Fruit fly (Drosophila melanogaster) whole organism, embryonic: ENCODE data around the gene CG7695.
A peak's percentile ranks its signal among the peaks of the same experiment; 100 is the strongest.

Experiments used
- Asciz ChIP-seq: fragments of 200-800 bp; sonication (Bioruptor generic); optimal IDR thresholded peaks from 2 replicates; lab custom pipeline; 2017; ENCODE audit warnings: missing biosample characterization, mild to moderate bottlenecking, missing genetic modification characterization, missing genetic modification reagents
- BEAF-32 ChIP-seq: fragments of 200-800 bp; sonication (Bioruptor generic); optimal IDR thresholded peaks from 3 replicates; lab custom pipeline; 2017; ENCODE audit warnings: missing biosample characterization, missing genetic modification characterization, mild to moderate bottlenecking, moderate library complexity, missing genetic modification reagents
- CG11695 ChIP-seq: fragments of 200-800 bp; sonication (Bioruptor generic); IDR thresholded peaks from 3 replicates; pipeline ENCODE4 v1.3.6; 2022; ENCODE audit warnings: missing biosample characterization, missing genetic modification characterization
- CG12155 ChIP-seq: fragments of 200-800 bp; sonication (Bioruptor generic); optimal IDR thresholded peaks from 3 replicates; lab custom pipeline; 2016; ENCODE audit warnings: missing biosample characterization, missing genetic modification characterization
- CG12299 ChIP-seq: fragments of 200-800 bp; sonication (Bioruptor generic); optimal IDR thresholded peaks from 2 replicates; lab custom pipeline; 2018; ENCODE audit warnings: missing biosample characterization, mild to moderate bottlenecking, missing genetic modification characterization
- CG12391 ChIP-seq: fragments of 200-800 bp; sonication (Bioruptor generic); optimal IDR thresholded peaks from 3 replicates; lab custom pipeline; 2018; ENCODE audit warnings: missing biosample characterization, mild to moderate bottlenecking, missing genetic modification characterization, moderate library complexity
- CG12659 ChIP-seq: fragments of 200-800 bp; sonication (Bioruptor generic); optimal IDR thresholded peaks from 3 replicates; lab custom pipeline; 2017; ENCODE audit warnings: mild to moderate bottlenecking, missing biosample characterization, missing genetic modification reagents, missing genetic modification characterization
- CG13287 ChIP-seq: fragments of 200-800 bp; sonication (Bioruptor generic); IDR thresholded peaks from 2 replicates; pipeline ENCODE4 v1.3.6; 2022; ENCODE audit warnings: missing biosample characterization, missing genetic modification characterization; ENCODE audit not compliant: partially characterized antibody
- CG13894 ChIP-seq: fragments of 200-800 bp; sonication (Bioruptor generic); optimal IDR thresholded peaks from 3 replicates; lab custom pipeline; 2018; ENCODE audit warnings: missing biosample characterization, mild to moderate bottlenecking, missing genetic modification characterization, moderate library complexity
- CG14667 ChIP-seq: fragments of 200-800 bp; sonication (Bioruptor generic); IDR thresholded peaks from 2 replicates; pipeline ENCODE4 v1.3.6; 2022; ENCODE audit warnings: missing biosample characterization, missing genetic modification characterization
- CG16779 ChIP-seq: fragments of 200-800 bp; sonication (Bioruptor generic); IDR thresholded peaks from 2 replicates; pipeline ENCODE4 v1.3.6; 2022; ENCODE audit warnings: missing biosample characterization, missing genetic modification characterization
- CG17186 ChIP-seq: fragments of 200-800 bp; sonication (Bioruptor generic); optimal IDR thresholded peaks from 3 replicates; lab custom pipeline; 2017; ENCODE audit warnings: missing biosample characterization, missing genetic modification reagents, missing genetic modification characterization
- CG18262 ChIP-seq: fragments of 200-800 bp; optimal IDR thresholded peaks from 3 replicates; lab custom pipeline; 2019; ENCODE audit warnings: missing biosample characterization, mild to moderate bottlenecking, missing genetic modification characterization, moderate library complexity
- CG31441 ChIP-seq: fragments of 200-800 bp; sonication (Bioruptor generic); IDR thresholded peaks from 2 replicates; pipeline ENCODE4 v1.3.6; 2022; ENCODE audit warnings: missing biosample characterization, missing genetic modification characterization
- CG34422 ChIP-seq: fragments of 200-800 bp; sonication (Bioruptor generic); IDR thresholded peaks from 3 replicates; pipeline ENCODE4 v1.3.6; 2022; ENCODE audit warnings: missing biosample characterization, missing genetic modification characterization
- CG3995 ChIP-seq: fragments of 200-800 bp; sonication (Bioruptor generic); optimal IDR thresholded peaks from 3 replicates; lab custom pipeline; 2016; ENCODE audit warnings: missing biosample characterization, missing genetic modification characterization
- CG4854 ChIP-seq: fragments of 200-800 bp; sonication (Bioruptor generic); optimal IDR thresholded peaks from 2 replicates; lab custom pipeline; 2016; ENCODE audit warnings: missing biosample characterization, missing genetic modification characterization, inconsistent platforms
- CG8765 ChIP-seq: fragments of 200-800 bp; sonication (Bioruptor generic); IDR thresholded peaks from 2 replicates; pipeline ENCODE4 v1.3.6; 2022; ENCODE audit warnings: missing biosample characterization, missing genetic modification characterization
- CG9609 ChIP-seq: fragments of 200-800 bp; sonication (Bioruptor generic); optimal IDR thresholded peaks from 3 replicates; lab custom pipeline; 2016; ENCODE audit warnings: missing biosample characterization, missing genetic modification characterization
- Dfd ChIP-seq, 2 experiments: fragments of >200 bp; optimal IDR thresholded peaks; 2 replicates each; lab custom pipeline; 2017; ENCODE audit warnings: missing biosample characterization in 2 of 2, missing genetic modification characterization in 2 of 2
- Dref ChIP-seq: fragments of 200-800 bp; sonication (Bioruptor generic); IDR thresholded peaks from 2 replicates; pipeline ENCODE4 v1.3.6; 2022; ENCODE audit warnings: missing biosample characterization, missing genetic modification characterization
- Drgx ChIP-seq: fragments of 200-800 bp; sonication (Bioruptor generic); IDR thresholded peaks from 2 replicates; pipeline ENCODE4 v1.3.6; 2022; ENCODE audit warnings: missing biosample characterization, missing genetic modification characterization
- E2f2 ChIP-seq: fragments of 200-800 bp; sonication (Bioruptor generic); IDR thresholded peaks from 2 replicates; pipeline ENCODE4 v1.3.6; 2022; ENCODE audit warnings: missing biosample characterization, missing genetic modification characterization
- H15 ChIP-seq: fragments of 200-800 bp; sonication (Bioruptor generic); IDR thresholded peaks from 3 replicates; pipeline ENCODE4 v1.3.6; 2022; ENCODE audit warnings: missing biosample characterization, missing genetic modification characterization
- Hr39 ChIP-seq: fragments of >200 bp; optimal IDR thresholded peaks from 2 replicates; lab custom pipeline; 2017
- Hsf ChIP-seq: fragments of 200-800 bp; sonication (Bioruptor generic); optimal IDR thresholded peaks from 3 replicates; lab custom pipeline; 2016; ENCODE audit warnings: missing biosample characterization, missing genetic modification characterization
- Med ChIP-seq: fragments of 200-800 bp; sonication (Bioruptor generic); peaks from one replicate; lab custom pipeline; 2016; ENCODE audit warnings: missing biosample characterization, missing genetic modification characterization, mild to moderate bottlenecking, inconsistent platforms, moderate library complexity
- Side ChIP-seq: fragments of 200-800 bp; sonication (Bioruptor generic); optimal IDR thresholded peaks from 2 replicates; lab custom pipeline; 2016; ENCODE audit warnings: missing biosample characterization, missing genetic modification characterization
- cato ChIP-seq: fragments of 200-800 bp; sonication (Bioruptor generic); optimal IDR thresholded peaks from 2 replicates; lab custom pipeline; 2016; ENCODE audit warnings: missing biosample characterization, missing genetic modification characterization, borderline replicate concordance
- disco-r ChIP-seq: fragments of 200-800 bp; sonication (Bioruptor generic); optimal IDR thresholded peaks from 2 replicates; lab custom pipeline; 2016; ENCODE audit warnings: missing biosample characterization, missing genetic modification characterization
- exex ChIP-seq: fragments of 200-800 bp; sonication (Bioruptor generic); optimal IDR thresholded peaks from 4 replicates; lab custom pipeline; 2018; ENCODE audit warnings: missing biosample characterization, mild to moderate bottlenecking, missing genetic modification characterization, moderate library complexity
- fd3F ChIP-seq: fragments of 200-800 bp; sonication (Bioruptor generic); optimal IDR thresholded peaks from 2 replicates; lab custom pipeline; 2018; ENCODE audit warnings: missing biosample characterization, mild to moderate bottlenecking, missing genetic modification characterization, moderate library complexity
- ken ChIP-seq: fragments of 200-800 bp; sonication (Bioruptor generic); IDR thresholded peaks from 3 replicates; pipeline ENCODE4 v1.3.6; 2022; ENCODE audit warnings: missing biosample characterization, missing genetic modification characterization
- luna ChIP-seq: fragments of 200-800 bp; sonication (Bioruptor generic); optimal IDR thresholded peaks from 2 replicates; lab custom pipeline; 2016; ENCODE audit warnings: missing biosample characterization, missing genetic modification characterization
- nerfin-2 ChIP-seq: fragments of 200-800 bp; sonication (Bioruptor generic); IDR thresholded peaks from 2 replicates; pipeline ENCODE4 v1.3.6; 2022; ENCODE audit warnings: missing biosample characterization, missing genetic modification characterization; ENCODE audit not compliant: partially characterized antibody
- pan ChIP-seq, 4 experiments: fragments of >200 bp in 3 of 4; fragments of 200-800 bp in 1 of 4; sonication (Bioruptor generic) in 1 of 4; optimal IDR thresholded peaks in 3 of 4; IDR thresholded peaks in 1 of 4; 2 replicates each; pipeline versions ENCODE4 v1.3.6 to Lab custom; 2017 to 2022; ENCODE audit warnings: missing biosample characterization in 2 of 4, missing genetic modification characterization in 2 of 4, mixed read lengths in 1 of 4
- pfk ChIP-seq: fragments of 200-800 bp; sonication (Bioruptor generic); optimal IDR thresholded peaks from 2 replicates; lab custom pipeline; 2018; ENCODE audit warnings: missing biosample characterization, mild to moderate bottlenecking, missing genetic modification characterization, moderate library complexity
- pzg ChIP-seq: fragments of 200-800 bp; sonication (Bioruptor generic); optimal IDR thresholded peaks from 3 replicates; lab custom pipeline; 2018; ENCODE audit warnings: missing biosample characterization, mild to moderate bottlenecking, missing genetic modification characterization, moderate library complexity
- sna ChIP-seq: fragments of 200-800 bp; sonication (Bioruptor generic); IDR thresholded peaks from 2 replicates; pipeline ENCODE4 v1.3.6; 2022; ENCODE audit warnings: missing biosample characterization, missing genetic modification characterization; ENCODE audit not compliant: partially characterized antibody
- sqz ChIP-seq: fragments of 200-800 bp; sonication (Bioruptor generic); optimal IDR thresholded peaks from 3 replicates; lab custom pipeline; 2018; ENCODE audit warnings: missing biosample characterization, mild to moderate bottlenecking, missing genetic modification characterization
- stc ChIP-seq: fragments of 200-800 bp; sonication (Bioruptor generic); IDR thresholded peaks from 2 replicates; pipeline ENCODE4 v1.3.6; 2022; ENCODE audit warnings: missing biosample characterization, missing genetic modification characterization
- stwl ChIP-seq: fragments of 200-800 bp; sonication (Bioruptor generic); optimal IDR thresholded peaks from 3 replicates; lab custom pipeline; 2018; ENCODE audit warnings: missing biosample characterization, mild to moderate bottlenecking, missing genetic modification characterization, moderate library complexity
- trh ChIP-seq: fragments of 200-800 bp; sonication (Bioruptor generic); optimal IDR thresholded peaks from 2 replicates; lab custom pipeline; 2016; ENCODE audit warnings: missing biosample characterization, missing genetic modification characterization
- tup ChIP-seq: fragments of 200-800 bp; sonication (Bioruptor generic); optimal IDR thresholded peaks from 2 replicates; lab custom pipeline; 2016; ENCODE audit warnings: missing biosample characterization, mild to moderate bottlenecking, missing genetic modification characterization, moderate library complexity
- wdn ChIP-seq: fragments of 200-800 bp; sonication (Bioruptor generic); IDR thresholded peaks from 2 replicates; pipeline ENCODE4 v1.3.6; 2022; ENCODE audit warnings: missing biosample characterization, missing genetic modification characterization
- wek ChIP-seq: fragments of 200-800 bp; sonication (Bioruptor generic); optimal IDR thresholded peaks from 3 replicates; lab custom pipeline; 2018; ENCODE audit warnings: missing biosample characterization, mild to moderate bottlenecking, missing genetic modification characterization, moderate library complexity
- zfh1 ChIP-seq: fragments of 200-800 bp; sonication (Bioruptor generic); IDR thresholded peaks from 3 replicates; pipeline ENCODE4 v1.3.6; 2022; ENCODE audit warnings: missing biosample characterization, missing genetic modification characterization
- zfh2 ChIP-seq: fragments of 200-800 bp; sonication (Bioruptor generic); optimal IDR thresholded peaks from 2 replicates; lab custom pipeline; 2016; ENCODE audit warnings: missing biosample characterization, missing genetic modification characterization

Gene CG7695

DNA sequence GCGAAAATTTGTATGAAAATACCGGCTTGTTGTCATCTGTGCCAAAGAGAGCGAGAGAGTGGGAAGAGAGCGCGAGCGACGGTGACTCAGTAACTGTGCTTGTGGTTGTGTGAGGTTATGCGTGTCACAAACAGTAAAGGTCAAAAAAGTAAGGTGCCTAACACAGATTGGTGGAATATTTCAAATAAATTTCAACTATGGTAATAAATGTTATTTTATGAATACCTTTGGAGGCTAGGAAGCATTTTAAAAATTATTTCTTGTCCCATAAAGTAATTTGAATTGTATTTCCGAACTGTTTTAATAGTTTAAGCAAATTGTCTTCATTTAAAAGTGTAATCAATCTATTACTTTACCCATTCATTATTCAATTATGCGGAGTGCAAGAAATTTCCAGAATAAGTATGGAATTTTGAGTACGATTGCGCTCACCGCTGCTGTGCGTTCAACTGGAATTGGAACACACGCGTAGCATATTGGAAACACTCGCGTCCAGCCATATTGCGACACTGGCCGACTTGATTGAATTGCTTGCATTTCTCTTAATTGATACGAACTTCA is 43.5 kb downstream of the CG7695 start (continued):
- TF ChIP-seq pan (optimal IDR thresholded peaks at IDR 0.05; lab: Kevin White, UChicago): no peak
- TF ChIP-seq pan (GFP tag; optimal IDR thresholded peaks at IDR 0.05 in 1 of 2, IDR thresholded peaks at IDR 0.05 in 1 of 2): peak in 1 of 2 experiments; percentile 92
- TF ChIP-seq wdn: peak; percentile 78
- peak; percentile 95 for TF ChIP-seq fd3F (GFP tag; lab: Kevin White, UChicago)
- peak; percentile 97 for TF ChIP-seq CG18262 (tag; lab: Kevin White, UChicago)
- TF ChIP-seq CG9609 (GFP tag; lab: Kevin White, UChicago): peak; percentile 95
- peak; percentile 73 for TF ChIP-seq tup
- peak; percentile 84 for TF ChIP-seq disco-r
- 0 out of 2 replicates have a peak, but pooled peaks have one; percentile 2 for TF ChIP-seq Dref (GFP tag; lab: Robert Waterston, UW)
- TF ChIP-seq sqz: peak; percentile 83
- peak; percentile 87 for TF ChIP-seq zfh2 (GFP tag; lab: Kevin White, UChicago)
- peak; percentile 93 for TF ChIP-seq Asciz (GFP tag; lab: Kevin White, UChicago)
- peak; percentile 64 for TF ChIP-seq trh (GFP tag; lab: Kevin White, UChicago)
- TF ChIP-seq CG13894 (tag; lab: Kevin White, UChicago): peak; percentile 81
- peak; percentile 94 for TF ChIP-seq Drgx (GFP tag; lab: Robert Waterston, UW)
- TF ChIP-seq CG12155 (GFP tag; lab: Kevin White, UChicago): peak; percentile 92
- TF ChIP-seq ken (GFP tag; lab: Robert Waterston, UW): peak; percentile 77; the same call in 2 of the 3 replicates
- TF ChIP-seq CG12299 (tag; lab: Kevin White, UChicago): peak; percentile 90
- TF ChIP-seq luna: peak; percentile 76
- no peak for TF ChIP-seq Hr39 (lab: Kevin White, UChicago)
- peak; percentile 97 for TF ChIP-seq CG12391

- TF ChIP-seq pzg (GFP tag; lab: Kevin White, UChicago): peak; percentile 43
- 0 out of 3 replicates have a peak, but pooled peaks have one; percentile 10 for TF ChIP-seq CG34422 (GFP tag; lab: Robert Waterston, UW)
- peak; percentile 99 for TF ChIP-seq pfk (GFP tag; lab: Kevin White, UChicago)
- no peak for TF ChIP-seq wek (GFP tag; lab: Kevin White, UChicago)
- TF ChIP-seq CG3995 (GFP tag; lab: Kevin White, UChicago): no peak
- TF ChIP-seq E2f2 (GFP tag; lab: Robert Waterston, UW): peak; percentile 89
- TF ChIP-seq stwl (tag; lab: Kevin White, UChicago): peak; percentile 53
- TF ChIP-seq BEAF-32 (GFP tag; lab: Kevin White, UChicago): peak; percentile 9
- no peak for TF ChIP-seq CG31441
- peak; percentile 37 for TF ChIP-seq CG12659 (GFP tag; lab: Kevin White, UChicago)
- TF ChIP-seq stc (GFP tag; lab: Robert Waterston, UW): no peak
- no peak for TF ChIP-seq zfh1 (GFP tag; lab: Robert Waterston, UW)
- peak; percentile 50 for TF ChIP-seq Med (GFP tag; lab: Kevin White, UChicago)
- no peak for TF ChIP-seq cato
- TF ChIP-seq Side (GFP tag; lab: Kevin White, UChicago): no peak
- no peak for TF ChIP-seq Dfd (GFP tag; optimal IDR thresholded peaks at IDR 0.05; lab: Kevin White, UChicago)
- no peak for TF ChIP-seq Hsf (GFP tag; lab: Kevin White, UChicago)
- TF ChIP-seq CG14667: peak; percentile 43; the same call in 1 of the 2 replicates
- TF ChIP-seq sna: 0 out of 2 replicates have a peak, but pooled peaks have one; percentile 33
- no peak for TF ChIP-seq nerfin-2
- TF ChIP-seq CG13287: peak; percentile 20; the same call in 1 of the 2 replicates
- TF ChIP-seq exex (tag; lab: Kevin White, UChicago): no peak
- no peak for TF ChIP-seq H15 (GFP tag; lab: Robert Waterston, UW)
- no peak for TF ChIP-seq CG4854 (GFP tag; lab: Kevin White, UChicago)
- peak; percentile 99 for TF ChIP-seq CG17186 (GFP tag; lab: Kevin White, UChicago)
- no peak for TF ChIP-seq CG8765 (GFP tag; lab: Robert Waterston, UW)
- TF ChIP-seq CG16779 (GFP tag; lab: Robert Waterston, UW): no peak
- TF ChIP-seq CG11695 (GFP tag; lab: Robert Waterston, UW): no peak
Observed at dm6 chr3R:18572845-18573490, 44.3 kb downstream of the CG7695 start, which contains the start of the genes CG7694 and fray. Gene CG7694, plus strand, starts transcription at chr3R:18573091. Gene fray, plus strand, starts transcription at chr3R:18573091.
